Worm (Caenorhabditis elegans): ENCODE results near the gene srv-11.

ce11 chrIV:16210913-16211312 lies 10.5 kb downstream of the srv-11 start, which contains the start of gene H25K10.2:
- TF ChIP-seq him-1 (tag; optimal IDR thresholded peaks at IDR 0.05): no peak
- no peak for TF ChIP-seq W03F9.2 (tag; optimal IDR thresholded peaks at IDR 0.05)
